Worm (Caenorhabditis elegans) whole organism, mixed stage, embryonic: ENCODE data around the gene srh-76.

Experiments used
- ceh-39 ChIP-seq: fragments of 150-350 bp; optimal IDR thresholded peaks from 2 replicates; lab custom pipeline; 2014; ENCODE audit warnings: missing biosample characterization, missing genetic modification characterization
- lin-13 ChIP-seq: fragments of 150-350 bp; optimal IDR thresholded peaks from 2 replicates; lab custom pipeline; 2014; ENCODE audit warnings: missing biosample characterization, missing genetic modification characterization
- nhr-237 ChIP-seq: fragments of 150-350 bp; optimal IDR thresholded peaks from 2 replicates; lab custom pipeline; 2014; ENCODE audit warnings: missing biosample characterization, missing genetic modification characterization
- sem-2 ChIP-seq: fragments of 200-800 bp; sonication (Bioruptor generic); optimal IDR thresholded peaks from 2 replicates; lab custom pipeline; 2018; ENCODE audit warnings: mild to moderate bottlenecking, missing genetic modification characterization, missing compliant biosample characterization
- snpc-4 ChIP-seq: fragments of 150-350 bp; optimal IDR thresholded peaks from 2 replicates; lab custom pipeline; 2014; ENCODE audit warnings: missing biosample characterization, missing genetic modification characterization
- sptf-1 ChIP-seq: sonication (generic microtip); optimal IDR thresholded peaks from 2 replicates; lab custom pipeline; 2017; ENCODE audit warnings: mild to moderate bottlenecking, missing genetic modification characterization, moderate library complexity, missing compliant biosample characterization
- unc-62 ChIP-seq: fragments of 150-350 bp; optimal IDR thresholded peaks from 2 replicates; lab custom pipeline; 2014; ENCODE audit warnings: missing biosample characterization, missing genetic modification reagents, missing genetic modification characterization

- no peak for TF ChIP-seq lin-13 (tag; lab: Kevin White, UChicago)
- no peak for TF ChIP-seq sptf-1 (tag; lab: Kevin White, UChicago)
- no peak for TF ChIP-seq sem-2 (GFP tag; lab: Kevin White, UChicago)
- TF ChIP-seq nhr-237: no peak
- no peak for TF ChIP-seq unc-62 (GFP tag; lab: Kevin White, UChicago)
- no peak for TF ChIP-seq snpc-4 (tag; lab: Kevin White, UChicago)
- TF ChIP-seq ceh-39 (tag; lab: Kevin White, UChicago): no peak
Observed at ce11 chrV:5865085-5865484, 31.5 kb downstream of the srh-76 start, which contains the start of gene F26F12.5.
